Fruit fly (Drosophila melanogaster) whole organism, prepupa: Measurements from ENCODE around the gene CG32161.

Experiments used
- CG16779 ChIP-seq: fragments of 200-800 bp; sonication (Bioruptor generic); optimal IDR thresholded peaks from 3 replicates; lab custom pipeline; 2017; ENCODE audit warnings: missing biosample characterization, mild to moderate bottlenecking, missing genetic modification characterization
- CG34406 ChIP-seq: fragments of 200-800 bp; sonication (Bioruptor generic); optimal IDR thresholded peaks from 3 replicates; lab custom pipeline; 2016; ENCODE audit warnings: missing biosample characterization, missing genetic modification characterization
- CG3919 ChIP-seq: fragments of 200-800 bp; sonication (Bioruptor generic); optimal IDR thresholded peaks from 3 replicates; lab custom pipeline; 2016; ENCODE audit warnings: missing biosample characterization, missing genetic modification characterization
- CG4318 ChIP-seq: fragments of 200-800 bp; sonication (Bioruptor generic); optimal IDR thresholded peaks from 3 replicates; lab custom pipeline; 2017; ENCODE audit warnings: missing biosample characterization, mild to moderate bottlenecking, missing genetic modification characterization
- CG8119 ChIP-seq: fragments of 200-800 bp; sonication (Bioruptor generic); IDR thresholded peaks from 3 replicates; pipeline ENCODE4 v1.3.6; 2022; ENCODE audit warnings: missing biosample characterization, missing genetic modification characterization
- Sox14 ChIP-seq: fragments of 200-800 bp; sonication (Bioruptor generic); optimal IDR thresholded peaks from 3 replicates; lab custom pipeline; 2016; ENCODE audit warnings: missing biosample characterization, missing genetic modification characterization
- dac ChIP-seq: fragments of 200-800 bp; sonication (Bioruptor generic); optimal IDR thresholded peaks from 2 replicates; lab custom pipeline; 2017; ENCODE audit warnings: missing biosample characterization, mild to moderate bottlenecking, missing genetic modification characterization

dm6 chr3L:16893647-16894046, 47.6 kb downstream of the CG32161 start:
- TF ChIP-seq CG34406 (GFP tag; lab: Kevin White, UChicago) = no peak
- TF ChIP-seq dac (GFP tag; lab: Kevin White, UChicago) = no peak
- TF ChIP-seq CG8119 = peak; percentile 73
- no peak for TF ChIP-seq CG16779 (tag; lab: Kevin White, UChicago)
- peak; percentile 13 for TF ChIP-seq CG4318 (GFP tag; lab: Kevin White, UChicago)
- no peak for TF ChIP-seq Sox14 (GFP tag; lab: Kevin White, UChicago)
- no peak for TF ChIP-seq CG3919
